Worm (Caenorhabditis elegans) whole organism, midembryonic: ENCODE results near the gene ddx-19.

Experiments used
- cog-1 ChIP-seq: sonication (generic microtip); optimal IDR thresholded peaks from 2 replicates; lab custom pipeline; 2016; ENCODE audit warnings: missing genetic modification characterization, missing compliant biosample characterization
- flt-1 ChIP-seq: fragments of 200-800 bp; sonication (Bioruptor generic); IDR thresholded peaks from 2 replicates; pipeline ENCODE4 v1.3.6; 2022; ENCODE audit warnings: missing genetic modification characterization, missing compliant biosample characterization
- klf-2 ChIP-seq: fragments of 200-800 bp; sonication (Bioruptor generic); conservative IDR thresholded peaks from 2 replicates; pipeline ENCODE4 v1.3.6; 2022; ENCODE audit warnings: missing genetic modification reagents, missing genetic modification characterization, missing compliant biosample characterization
- med-1 ChIP-seq: sonication (generic microtip); optimal IDR thresholded peaks from 2 replicates; lab custom pipeline; 2017; ENCODE audit warnings: missing genetic modification characterization, mild to moderate bottlenecking, missing compliant biosample characterization, antibody characterized with exemption, missing genetic modification reagents; ENCODE audit not compliant: insufficient read depth
- ref-1 ChIP-seq: fragments of 200-800 bp; sonication (Bioruptor generic); conservative IDR thresholded peaks from 2 replicates; pipeline ENCODE4 v1.3.6; 2022; ENCODE audit warnings: missing genetic modification reagents, missing genetic modification characterization, missing compliant biosample characterization
- ztf-23 ChIP-seq: fragments of 200-800 bp; sonication (Bioruptor generic); IDR thresholded peaks from 2 replicates; pipeline ENCODE4 v1.3.6; 2022; ENCODE audit warnings: missing genetic modification reagents, missing genetic modification characterization, missing compliant biosample characterization
- ztf-29 ChIP-seq: fragments of 200-800 bp; sonication (Bioruptor generic); IDR thresholded peaks from 2 replicates; pipeline ENCODE4 v1.3.6; 2022; ENCODE audit warnings: missing genetic modification reagents, missing genetic modification characterization, missing compliant biosample characterization

- TF ChIP-seq flt-1 (GFP tag; lab: Robert Waterston, UW) (no peak), ztf-29 (no peak), klf-2 (GFP tag; lab: Robert Waterston, UW) (no peak), ref-1 (GFP tag; lab: Robert Waterston, UW) (no peak), ztf-23 (GFP tag; lab: Robert Waterston, UW) (no peak), cog-1 (tag; lab: Kevin White, UChicago) (no peak), med-1 (no peak)
Measured at ce11 chrII:8873842-8874241, 10.9 kb upstream of the ddx-19 start, which contains the start of gene T07D4.2.
